Fruit fly (Drosophila melanogaster): ENCODE measurements around the gene CG33293.

DNA sequence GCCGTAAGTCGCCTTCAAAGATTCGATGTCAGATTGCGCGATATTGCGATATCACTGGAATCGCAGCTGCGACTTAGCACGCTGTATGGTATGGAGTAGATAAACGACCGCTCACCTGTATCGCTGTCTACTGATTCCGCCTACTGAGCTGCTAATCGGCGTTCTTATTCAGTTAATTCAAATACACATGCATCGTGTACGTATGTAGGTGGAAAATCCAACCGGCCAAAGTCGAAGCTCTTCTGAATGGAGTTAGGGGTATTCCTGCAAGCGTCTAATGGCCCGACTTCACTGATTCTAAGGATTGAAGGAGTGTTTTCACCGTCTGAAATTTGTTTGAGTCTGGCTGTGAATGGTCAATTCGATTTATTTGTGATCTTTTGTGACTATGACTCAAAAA, 17.4 kb downstream of the CG33293 start, which contains the start of gene CG2604:
- no peak for TF ChIP-seq CG7045 (GFP tag; optimal IDR thresholded peaks at IDR 0.05)
- TF ChIP-seq pad (GFP tag; optimal IDR thresholded peaks at IDR 0.05) = peak; percentile 25
- peak; percentile 12 for TF ChIP-seq CG14711 (tag; optimal IDR thresholded peaks at IDR 0.05)
- TF ChIP-seq Crg-1 (GFP tag; optimal IDR thresholded peaks at IDR 0.05) = no peak
